Worm (Caenorhabditis elegans): ENCODE data around the gene ceh-43.

DNA sequence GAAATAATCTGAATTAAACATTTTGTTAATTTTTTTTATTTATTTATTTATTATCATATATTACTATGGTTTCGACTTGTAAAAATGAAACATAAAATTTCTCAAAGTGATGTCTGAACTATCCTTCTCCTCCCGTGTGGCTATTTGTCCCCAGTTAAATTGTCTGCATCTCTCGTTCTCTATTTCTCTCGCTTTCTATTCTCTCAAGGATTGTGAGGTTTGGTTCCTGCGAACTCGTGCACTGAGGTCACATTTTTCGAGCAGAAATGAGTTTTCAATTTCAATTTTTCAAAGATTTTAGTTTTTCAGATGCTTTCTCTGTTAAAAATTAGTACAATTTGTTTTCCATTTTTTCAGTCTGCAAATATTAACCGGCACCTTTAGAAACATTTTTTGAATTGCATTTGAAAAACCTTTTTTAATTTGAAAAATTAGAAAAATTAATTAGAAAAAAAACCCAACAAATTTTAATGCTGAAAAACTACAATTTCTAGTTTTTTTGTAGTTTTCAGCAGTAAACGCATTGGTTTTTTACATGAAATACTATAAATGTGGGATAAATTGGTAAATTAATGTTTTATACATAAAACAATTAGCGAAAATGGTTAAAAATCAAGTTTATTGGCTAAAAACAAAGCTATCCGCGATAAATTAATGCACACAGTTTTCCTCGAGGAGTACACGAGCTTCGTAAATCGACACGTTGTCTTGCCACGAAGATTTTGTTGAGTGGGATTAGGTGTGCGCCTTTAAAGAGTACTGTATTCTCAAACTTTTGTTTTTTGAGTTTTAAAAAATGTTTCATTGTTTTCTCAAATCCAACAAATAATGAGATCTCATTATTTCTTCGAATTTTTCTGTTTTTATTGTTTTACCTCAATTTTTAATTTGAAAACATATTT lies 37.4 kb downstream of the ceh-43 start:
- TF ChIP-seq nhr-11 (tag; optimal IDR thresholded peaks at IDR 0.05) (no peak), ama-1 (optimal IDR thresholded peaks at IDR 0.05) (no peak), lin-39 (tag; optimal IDR thresholded peaks at IDR 0.05) (no peak), blmp-1 (tag; optimal IDR thresholded peaks at IDR 0.05; ENCODE audit: insufficient read depth) (no peak), nhr-129 (tag; optimal IDR thresholded peaks at IDR 0.05) (peak; percentile 64), C34F6.9 (tag; optimal IDR thresholded peaks at IDR 0.05) (peak; percentile 57), unc-39 (tag; optimal IDR thresholded peaks at IDR 0.05) (no peak), fos-1 (tag; optimal IDR thresholded peaks at IDR 0.05) (peak; percentile 18)

All from whole organism, L2 larva.